Worm (Caenorhabditis elegans) whole organism, young adult: ENCODE results near the gene Y39G8B.7.

ENCODE experiments used
- F52B5.7 ChIP-seq: sonication (generic microtip); optimal IDR thresholded peaks from 2 replicates; lab custom pipeline; 2016; ENCODE audit warnings: mild to moderate bottlenecking, missing genetic modification characterization, missing compliant biosample characterization
- T26A5.8 ChIP-seq: sonication (generic microtip); optimal IDR thresholded peaks from 2 replicates; lab custom pipeline; 2016; ENCODE audit warnings: missing genetic modification characterization, missing compliant biosample characterization
- ceh-27 ChIP-seq: fragments of 200-800 bp; sonication (Bioruptor generic); optimal IDR thresholded peaks from 2 replicates; lab custom pipeline; 2018; ENCODE audit warnings: mild to moderate bottlenecking, missing genetic modification characterization, moderate library complexity, missing compliant biosample characterization
- lin-54 ChIP-seq: fragments of 200-800 bp; sonication (Bioruptor generic); optimal IDR thresholded peaks from 2 replicates; lab custom pipeline; 2018; ENCODE audit warnings: mild to moderate bottlenecking, missing genetic modification characterization, missing compliant biosample characterization
- pha-4 ChIP-seq: fragments of 150-350 bp; sonication (generic microtip); optimal IDR thresholded peaks from 2 replicates; lab custom pipeline; 2014; ENCODE audit warnings: missing biosample characterization, missing genetic modification reagents, missing genetic modification characterization
- snpc-1.1 ChIP-seq: sonication (generic microtip); optimal IDR thresholded peaks from 2 replicates; lab custom pipeline; 2017; ENCODE audit warnings: missing genetic modification characterization, mild to moderate bottlenecking, missing compliant biosample characterization, antibody characterized with exemption, moderate library complexity, missing genotype, missing genetic modification reagents; ENCODE audit not compliant: insufficient read depth
- ztf-26 ChIP-seq: sonication (generic microtip); optimal IDR thresholded peaks from 2 replicates; lab custom pipeline; 2017; ENCODE audit warnings: missing genetic modification characterization, missing compliant biosample characterization

DNA sequence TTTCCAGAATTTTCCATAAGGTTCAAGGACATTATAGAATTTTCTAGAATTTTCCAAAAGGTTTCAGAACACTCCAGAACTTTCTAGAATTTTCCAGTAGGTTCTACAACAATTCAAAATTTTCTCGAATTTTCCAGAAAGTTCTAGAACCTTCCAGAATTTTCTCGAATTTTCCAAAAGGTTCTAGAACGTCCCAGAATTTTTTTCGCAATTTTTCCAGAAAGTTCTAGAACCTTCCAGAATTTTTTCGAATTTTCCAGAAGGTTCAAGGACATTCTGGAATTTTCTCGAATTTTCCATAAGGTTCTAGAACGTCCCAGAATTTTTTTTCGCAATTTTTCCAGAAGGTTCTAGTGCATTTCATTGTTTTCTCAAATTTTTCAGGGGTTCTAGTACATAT lies 17.1 kb downstream of the Y39G8B.7 start:
- TF ChIP-seq snpc-1.1 (tag; lab: Kevin White, UChicago) (no peak), lin-54 (GFP tag; lab: Kevin White, UChicago) (no peak), ztf-26 (no peak), T26A5.8 (tag; lab: Kevin White, UChicago) (no peak), pha-4 (tag; lab: Kevin White, UChicago) (no peak), F52B5.7 (tag; lab: Kevin White, UChicago) (no peak), ceh-27 (GFP tag; lab: Kevin White, UChicago) (no peak)
